Worm (Caenorhabditis elegans) whole organism, L4/young adult: ENCODE results near the gene F44D12.2.

Experiments
- W03F9.2 ChIP-seq: fragments of 150-350 bp; optimal IDR thresholded peaks from 2 replicates; lab custom pipeline; 2014; ENCODE audit warnings: missing biosample characterization, missing genetic modification characterization
- dao-5 ChIP-seq: sonication (generic microtip); optimal IDR thresholded peaks from 2 replicates; lab custom pipeline; 2016; ENCODE audit warnings: missing genotype, missing genetic modification characterization, moderate library complexity, missing compliant biosample characterization
- him-1 ChIP-seq: sonication (generic microtip); optimal IDR thresholded peaks from 2 replicates; lab custom pipeline; 2016; ENCODE audit warnings: missing genotype, missing genetic modification reagents, missing genetic modification characterization, missing compliant biosample characterization

DNA sequence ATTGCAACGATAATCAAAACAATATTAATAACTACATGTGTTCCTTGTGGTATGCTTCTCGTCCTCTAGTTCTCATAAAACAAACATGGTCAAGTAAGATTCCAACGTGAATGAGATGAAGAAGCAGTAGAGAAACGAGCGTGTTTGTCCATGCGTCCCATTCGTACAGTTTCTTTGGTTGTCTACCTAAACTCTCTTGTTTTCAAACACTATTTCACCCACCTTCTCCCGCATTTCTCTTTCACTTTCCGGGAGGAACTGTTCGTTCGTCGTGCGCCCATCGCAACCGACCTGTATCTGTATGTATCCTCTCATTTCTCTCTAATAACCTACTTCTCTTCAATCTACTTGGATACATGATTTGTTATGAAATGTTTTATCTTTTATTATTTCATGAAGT, 9.8 kb downstream of the F44D12.2 start:
- TF ChIP-seq him-1 (tag; lab: Kevin White, UChicago) (no peak), W03F9.2 (no peak), dao-5 (tag; lab: Kevin White, UChicago) (no peak)
